Worm (Caenorhabditis elegans): Measurements from ENCODE around the gene ctsa-4.2.

- TF ChIP-seq T22C8.4 (GFP tag; IDR thresholded peaks at IDR 0.05) (no peak), ztf-29 (GFP tag; IDR thresholded peaks at IDR 0.05) (no peak), med-1 (GFP tag; optimal IDR thresholded peaks at IDR 0.05; ENCODE audit: insufficient read depth) (no peak)
These were observed 9.1 kb upstream of the ctsa-4.2 start for ce11 chrIII:6603185-6603584.

Data from whole organism, midembryonic.